Worm (Caenorhabditis elegans): ENCODE data around the gene C25G6.1.
A peak's percentile ranks its signal among the peaks of the same experiment; 100 is the strongest.

Gene C25G6.1

DNA sequence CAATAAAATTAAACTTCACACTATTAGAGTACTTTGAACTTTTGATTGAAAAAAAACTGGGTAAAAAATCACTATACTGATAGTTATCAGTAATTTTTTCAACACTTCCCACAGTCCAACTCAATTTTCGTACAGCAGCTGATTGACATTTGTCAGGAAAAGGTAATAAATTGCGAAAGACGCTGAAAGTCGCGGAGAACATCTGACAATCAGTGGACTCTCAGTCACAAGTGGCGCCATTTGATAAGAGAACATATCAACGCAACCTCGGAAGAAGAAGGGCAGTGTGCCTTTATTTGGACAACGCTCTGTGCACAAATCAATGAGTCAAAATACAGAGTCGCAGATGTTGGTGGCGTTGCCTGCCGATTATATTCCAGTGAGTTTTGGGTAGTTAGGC, 1.8 kb downstream of the C25G6.1 start, which contains the start of gene C52B11.5 (continued):
- no peak for TF ChIP-seq sptf-2 (GFP tag; optimal IDR thresholded peaks at IDR 0.05)
- TF ChIP-seq attf-3 (GFP tag; conservative IDR thresholded peaks at IDR 0.05), result no peak
- TF ChIP-seq dpff-1 (tag; optimal IDR thresholded peaks at IDR 0.05), result no peak
- no peak for TF ChIP-seq C17E4.6 (GFP tag; IDR thresholded peaks at IDR 0.05)

DNA sequence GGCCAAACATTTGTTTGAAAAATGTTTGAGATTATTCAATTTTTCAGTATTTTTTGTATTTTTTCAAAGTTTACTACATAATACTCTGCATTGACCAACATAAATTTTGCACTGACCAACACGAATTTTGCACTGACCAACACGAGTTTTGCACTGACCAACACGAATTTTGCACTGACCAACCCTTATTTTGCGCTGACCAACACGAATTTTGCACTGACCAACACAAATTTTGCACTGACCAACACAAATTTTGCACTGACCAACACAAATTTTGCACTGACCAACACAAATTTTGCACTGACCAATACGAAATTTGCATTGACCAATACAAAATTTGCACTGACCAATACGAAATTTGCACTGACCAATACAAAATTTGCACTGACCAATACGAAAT, 22.2 kb downstream of the C25G6.1 start:
- TF ChIP-seq him-1 (tag; optimal IDR thresholded peaks at IDR 0.05) (peak; percentile 87), hsf-1 (GFP tag; IDR thresholded peaks at IDR 0.05) (no peak), lir-1 (GFP tag; conservative IDR thresholded peaks at IDR 0.05) (no peak), rpc-1 (optimal IDR thresholded peaks at IDR 0.05) (no peak), rpc-1 (tag; optimal IDR thresholded peaks at IDR 0.05) (no peak)

DNA sequence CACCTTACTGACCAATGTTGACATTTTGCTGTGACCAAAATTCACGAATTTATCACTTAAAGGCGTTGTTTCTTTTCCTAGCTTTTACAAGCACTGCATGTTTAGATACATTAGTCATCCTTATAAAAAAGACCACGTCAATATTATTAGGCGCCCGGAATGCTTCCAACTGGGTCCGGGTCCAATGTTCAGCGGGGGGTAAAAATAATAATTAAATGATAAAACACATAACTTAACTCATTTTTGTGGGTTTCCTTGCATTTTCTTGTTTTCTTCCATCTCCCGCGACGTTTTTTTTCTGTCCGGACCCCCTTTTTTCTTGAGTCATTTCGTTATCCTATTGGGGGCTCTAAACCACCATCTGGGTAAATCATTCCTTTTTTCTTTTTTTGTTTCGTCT, 22.8 kb downstream of the C25G6.1 start:
- TF ChIP-seq nfya-2 (GFP tag; IDR thresholded peaks at IDR 0.05) (no peak), tbp1 (GFP tag; optimal IDR thresholded peaks at IDR 0.05) (no peak), lsl-1 (GFP tag; optimal IDR thresholded peaks at IDR 0.05) (no peak), atf-7 (tag; optimal IDR thresholded peaks at IDR 0.05) (no peak), snpc-3.4 (tag; optimal IDR thresholded peaks at IDR 0.05) (no peak), F33H1.4 (GFP tag; IDR thresholded peaks at IDR 0.05) (no peak), efl-1 (GFP tag; optimal IDR thresholded peaks at IDR 0.05) (no peak), hsf-1 (GFP tag; IDR thresholded peaks at IDR 0.05) (no peak), fkh-3 (tag; optimal IDR thresholded peaks at IDR 0.05) (no peak), ekl-4 (GFP tag; IDR thresholded peaks at IDR 0.05) (no peak), Y79H2A.3 (GFP tag; conservative IDR thresholded peaks at IDR 0.05) (no peak), F22D6.2 (tag; optimal IDR thresholded peaks at IDR 0.05) (no peak), hlh-12 (tag; optimal IDR thresholded peaks at IDR 0.05) (no peak), ZK185.1 (tag; optimal IDR thresholded peaks at IDR 0.05; ENCODE audit: poor library complexity, severe bottlenecking) (no peak), ceh-58 (GFP tag; IDR thresholded peaks at IDR 0.05) (no peak), akir-1 (GFP tag; optimal IDR thresholded peaks at IDR 0.05) (no peak), F52B5.7 (tag; optimal IDR thresholded peaks at IDR 0.05) (no peak)

DNA sequence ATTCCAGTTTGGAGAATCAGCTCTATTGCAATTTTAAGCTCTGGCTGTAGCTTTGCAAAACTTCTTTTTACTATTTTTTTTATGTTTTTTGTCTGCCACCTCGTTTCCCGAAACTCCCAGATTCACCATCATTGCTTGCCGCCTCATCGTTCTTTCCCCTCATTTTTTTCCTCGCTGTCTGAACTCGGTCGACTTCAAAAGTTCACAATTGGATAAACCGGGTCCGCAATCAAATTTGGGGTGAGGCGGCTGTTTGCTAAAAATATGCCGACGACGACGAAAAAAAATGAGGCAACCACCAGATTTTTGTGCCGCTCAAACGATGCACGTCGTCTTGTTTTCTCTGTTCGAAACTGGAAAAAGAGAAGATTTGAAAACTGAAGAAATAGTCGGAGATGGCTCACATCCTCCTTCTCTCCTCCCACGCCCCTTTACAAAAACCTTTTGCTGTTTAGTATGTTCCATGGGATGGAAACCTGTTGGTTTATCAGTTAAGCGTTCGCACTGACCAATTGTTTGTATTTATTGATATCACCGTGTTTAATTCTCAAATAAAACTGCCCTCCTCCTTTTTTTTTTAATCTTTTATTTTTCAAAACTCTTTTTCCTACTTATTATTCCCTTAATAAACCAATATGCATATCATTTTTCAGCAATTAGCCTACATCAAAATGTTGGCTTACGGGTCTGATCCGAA, 24.1 kb downstream of the C25G6.1 start, which contains the start of gene dop-4:
Gene dop-4 (plus strand): TSS at position 647 of the 697 bp plus-strand sequence.
- no peak for TF ChIP-seq nhr-80 (tag; optimal IDR thresholded peaks at IDR 0.05)
- no peak for TF ChIP-seq ztf-6 (GFP tag; IDR thresholded peaks at IDR 0.05)
- no peak for TF ChIP-seq F33H1.4 (GFP tag; IDR thresholded peaks at IDR 0.05)
- no peak for TF ChIP-seq ztf-26 (tag; optimal IDR thresholded peaks at IDR 0.05)
- no peak for TF ChIP-seq snpc-3.4 (tag; optimal IDR thresholded peaks at IDR 0.05)
- TF ChIP-seq madf-10 (tag; optimal IDR thresholded peaks at IDR 0.05), result no peak
- no peak for TF ChIP-seq sea-2 (GFP tag; IDR thresholded peaks at IDR 0.05)
- TF ChIP-seq somi-1 (GFP tag; optimal IDR thresholded peaks at IDR 0.05), result no peak
- TF ChIP-seq hsf-1 (GFP tag; IDR thresholded peaks at IDR 0.05), result no peak
- TF ChIP-seq cebp-2 (GFP tag; IDR thresholded peaks at IDR 0.05), result no peak
- no peak for TF ChIP-seq ceh-79 (tag; optimal IDR thresholded peaks at IDR 0.05)
- no peak for TF ChIP-seq F57C9.4 (tag; optimal IDR thresholded peaks at IDR 0.05)
- no peak for TF ChIP-seq nhr-27 (tag; optimal IDR thresholded peaks at IDR 0.05)
- TF ChIP-seq ama-1 (optimal IDR thresholded peaks at IDR 0.05), result no peak
- TF ChIP-seq ama-1 (GFP tag; optimal IDR thresholded peaks at IDR 0.05), result no peak
- no peak for TF ChIP-seq dpl-1 (GFP tag; optimal IDR thresholded peaks at IDR 0.05)
- no peak for TF ChIP-seq athp-1 (tag; optimal IDR thresholded peaks at IDR 0.05)
- no peak for TF ChIP-seq rpc-1 (optimal IDR thresholded peaks at IDR 0.05)
- no peak for TF ChIP-seq rpc-1 (tag; optimal IDR thresholded peaks at IDR 0.05)
- TF ChIP-seq mxl-1 (tag; optimal IDR thresholded peaks at IDR 0.05), result no peak
- no peak for TF ChIP-seq ccch-3 (GFP tag; optimal IDR thresholded peaks at IDR 0.05)

Data from whole organism, young adult.